Fruit fly (Drosophila melanogaster) whole organism, embryonic: ENCODE results near the gene Hmt4-20.

Experiments
- Adf1 ChIP-seq: fragments of 200-800 bp; sonication (Bioruptor generic); IDR thresholded peaks from 2 replicates; pipeline ENCODE4 v1.3.6; 2022; ENCODE audit warnings: missing biosample characterization, missing genetic modification characterization
- Awh ChIP-seq: fragments of 200-800 bp; sonication (Bioruptor generic); IDR thresholded peaks from 2 replicates; pipeline ENCODE4, ENCODE4 v1.3.6; 2022; ENCODE audit warnings: missing biosample characterization, missing genetic modification characterization
- CG10274 ChIP-seq: fragments of 200-800 bp; sonication (Bioruptor generic); optimal IDR thresholded peaks from 3 replicates; lab custom pipeline; 2017; ENCODE audit warnings: missing biosample characterization, mild to moderate bottlenecking, missing genetic modification characterization
- CG10462 ChIP-seq: fragments of 200-800 bp; sonication (Bioruptor generic); optimal IDR thresholded peaks from 2 replicates; lab custom pipeline; 2016; ENCODE audit warnings: missing biosample characterization, missing genetic modification characterization
- CG12104 ChIP-seq: fragments of 200-800 bp; sonication (Bioruptor generic); optimal IDR thresholded peaks from 3 replicates; lab custom pipeline; 2016; ENCODE audit warnings: missing biosample characterization, missing genetic modification characterization
- CG12155 ChIP-seq: fragments of 200-800 bp; sonication (Bioruptor generic); optimal IDR thresholded peaks from 3 replicates; lab custom pipeline; 2016; ENCODE audit warnings: missing biosample characterization, missing genetic modification characterization
- CG13287 ChIP-seq: fragments of 200-800 bp; sonication (Bioruptor generic); IDR thresholded peaks from 2 replicates; pipeline ENCODE4 v1.3.6; 2022; ENCODE audit warnings: missing biosample characterization, missing genetic modification characterization; ENCODE audit not compliant: partially characterized antibody
- CG13296 ChIP-seq: fragments of 200-800 bp; sonication (Bioruptor generic); optimal IDR thresholded peaks from 3 replicates; lab custom pipeline; 2018; ENCODE audit warnings: missing biosample characterization, mild to moderate bottlenecking, missing genetic modification characterization
- CG14710 ChIP-seq: fragments of 200-800 bp; sonication (Bioruptor generic); optimal IDR thresholded peaks from 3 replicates; lab custom pipeline; 2019; ENCODE audit warnings: missing biosample characterization, mild to moderate bottlenecking, missing genetic modification characterization, moderate library complexity
- CG15514 ChIP-seq: fragments of 200-800 bp; sonication (Bioruptor generic); optimal IDR thresholded peaks from 3 replicates; lab custom pipeline; 2017; ENCODE audit warnings: missing biosample characterization, missing genetic modification characterization, mild to moderate bottlenecking, moderate library complexity, missing genetic modification reagents
- CG1647 ChIP-seq: fragments of 200-800 bp; sonication (Bioruptor generic); optimal IDR thresholded peaks from 3 replicates; lab custom pipeline; 2016; ENCODE audit warnings: missing biosample characterization, missing genetic modification characterization
- CG16863 ChIP-seq: fragments of 200-800 bp; sonication (Bioruptor generic); optimal IDR thresholded peaks from 3 replicates; lab custom pipeline; 2016; ENCODE audit warnings: missing biosample characterization, missing genetic modification characterization
- CG17328 ChIP-seq: fragments of 200-800 bp; sonication (Bioruptor generic); IDR thresholded peaks from 2 replicates; pipeline ENCODE4 v1.3.6; 2022; ENCODE audit warnings: missing biosample characterization, missing genetic modification characterization
- CG32772 ChIP-seq: fragments of 200-800 bp; sonication (Bioruptor generic); IDR thresholded peaks from 2 replicates; pipeline ENCODE4 v1.3.6; 2022; ENCODE audit warnings: missing biosample characterization, missing genetic modification characterization
- CG3281 ChIP-seq: fragments of 200-800 bp; sonication (Bioruptor generic); optimal IDR thresholded peaks from 3 replicates; lab custom pipeline; 2017; ENCODE audit warnings: missing biosample characterization, mild to moderate bottlenecking, missing genetic modification characterization
- CG34376 ChIP-seq: fragments of 200-800 bp; sonication (Bioruptor generic); optimal IDR thresholded peaks from 2 replicates; lab custom pipeline; 2018; ENCODE audit warnings: missing biosample characterization, mild to moderate bottlenecking, missing genetic modification characterization
- CG34422 ChIP-seq: fragments of 200-800 bp; sonication (Bioruptor generic); IDR thresholded peaks from 3 replicates; pipeline ENCODE4 v1.3.6; 2022; ENCODE audit warnings: missing biosample characterization, missing genetic modification characterization
- CG4424 ChIP-seq: fragments of 200-800 bp; sonication (Bioruptor generic); optimal IDR thresholded peaks from 3 replicates; lab custom pipeline; 2016; ENCODE audit warnings: missing biosample characterization, missing genetic modification characterization
- CG7372 ChIP-seq: fragments of 200-800 bp; sonication (Bioruptor generic); IDR thresholded peaks from 2 replicates; pipeline ENCODE4 v1.3.6; 2022; ENCODE audit warnings: missing biosample characterization, missing genetic modification characterization
- CTCF ChIP-seq: fragments of 200-800 bp; sonication (Bioruptor generic); optimal IDR thresholded peaks from 2 replicates; lab custom pipeline; 2017; ENCODE audit warnings: missing biosample characterization, mild to moderate bottlenecking, missing genetic modification characterization, moderate library complexity
- D19B ChIP-seq: fragments of 200-800 bp; sonication (Bioruptor generic); optimal IDR thresholded peaks from 2 replicates; lab custom pipeline; 2017; ENCODE audit warnings: missing biosample characterization, mild to moderate bottlenecking, missing genetic modification characterization
- Dad ChIP-seq: fragments of 200-800 bp; sonication (Bioruptor generic); optimal IDR thresholded peaks from 3 replicates; lab custom pipeline; 2016; ENCODE audit warnings: missing biosample characterization, missing genetic modification characterization
- Doc2 ChIP-seq: fragments of 200-800 bp; sonication (Bioruptor generic); IDR thresholded peaks from 2 replicates; pipeline ENCODE4 v1.3.6; 2022; ENCODE audit warnings: missing biosample characterization, missing genetic modification characterization
- Gug ChIP-seq: fragments of 200-800 bp; sonication (Bioruptor generic); IDR thresholded peaks from 4 replicates; pipeline ENCODE4 v1.3.6; 2022; ENCODE audit warnings: missing biosample characterization, missing genetic modification characterization
- H2.0 ChIP-seq: fragments of 200-800 bp; sonication (Bioruptor generic); IDR thresholded peaks from 2 replicates; pipeline ENCODE4 v1.3.6; 2022; ENCODE audit warnings: missing biosample characterization, missing genetic modification characterization
- HHEX ChIP-seq: fragments of 200-800 bp; sonication (Bioruptor generic); optimal IDR thresholded peaks from 3 replicates; lab custom pipeline; 2017; ENCODE audit warnings: missing biosample characterization, mild to moderate bottlenecking, missing genetic modification characterization, missing genetic modification reagents
- HLH3B ChIP-seq: fragments of 200-800 bp; sonication (Bioruptor generic); IDR thresholded peaks from 2 replicates; pipeline ENCODE4 v1.3.6; 2022; ENCODE audit warnings: missing biosample characterization, missing genetic modification characterization
- Lhr ChIP-seq: fragments of 200-800 bp; sonication (Bioruptor generic); optimal IDR thresholded peaks from 3 replicates; lab custom pipeline; 2017; ENCODE audit warnings: mild to moderate bottlenecking, missing biosample characterization, missing genetic modification reagents, missing genetic modification characterization
- Mad ChIP-seq: fragments of 200-800 bp; sonication (Bioruptor generic); optimal IDR thresholded peaks from 2 replicates; lab custom pipeline; 2016; ENCODE audit warnings: missing biosample characterization, missing genetic modification characterization
- Max ChIP-seq: fragments of 200-800 bp; sonication (Bioruptor generic); optimal IDR thresholded peaks from 2 replicates; lab custom pipeline; 2016; ENCODE audit warnings: missing biosample characterization, mild to moderate bottlenecking, missing genetic modification characterization
- Spps ChIP-seq: fragments of 200-800 bp; sonication (Bioruptor generic); optimal IDR thresholded peaks from 2 replicates; lab custom pipeline; 2018; ENCODE audit warnings: missing biosample characterization, mild to moderate bottlenecking, missing genetic modification characterization
- Sry-δ ChIP-seq: fragments of 200-800 bp; sonication (Bioruptor generic); optimal IDR thresholded peaks from 2 replicates; lab custom pipeline; 2016; ENCODE audit warnings: missing biosample characterization, missing genetic modification characterization
- ab ChIP-seq: fragments of 200-800 bp; sonication (Bioruptor generic); optimal IDR thresholded peaks from 2 replicates; lab custom pipeline; 2016; ENCODE audit warnings: missing biosample characterization, missing genetic modification characterization
- abd-A ChIP-seq: fragments of 200-800 bp; sonication (Bioruptor generic); optimal IDR thresholded peaks from 3 replicates; lab custom pipeline; 2019; ENCODE audit warnings: missing biosample characterization, mild to moderate bottlenecking, missing genetic modification characterization, moderate library complexity
- ash1 ChIP-seq: fragments of 200-800 bp; sonication (Bioruptor generic); optimal IDR thresholded peaks from 2 replicates; lab custom pipeline; 2018; ENCODE audit warnings: missing biosample characterization, mild to moderate bottlenecking, missing genetic modification characterization
- bbx ChIP-seq: fragments of 200-800 bp; sonication (Bioruptor generic); IDR thresholded peaks from 2 replicates; pipeline ENCODE4 v1.3.6; 2022; ENCODE audit warnings: missing biosample characterization, missing genetic modification characterization; ENCODE audit not compliant: partially characterized antibody
- chn ChIP-seq: fragments of 200-800 bp; sonication (Bioruptor generic); optimal IDR thresholded peaks from 2 replicates; lab custom pipeline; 2016; ENCODE audit warnings: missing biosample characterization, missing genetic modification characterization
- da ChIP-seq: fragments of 200-800 bp; sonication (Bioruptor generic); optimal IDR thresholded peaks from 2 replicates; lab custom pipeline; 2016; ENCODE audit warnings: missing biosample characterization, missing genetic modification characterization
- danr ChIP-seq: fragments of 200-800 bp; sonication (Bioruptor generic); IDR thresholded peaks from 2 replicates; pipeline ENCODE4 v1.3.6; 2022; ENCODE audit warnings: missing biosample characterization, missing genetic modification characterization
- dm ChIP-seq: fragments of 200-800 bp; sonication (Bioruptor generic); optimal IDR thresholded peaks from 3 replicates; lab custom pipeline; 2016; ENCODE audit warnings: missing biosample characterization, missing genetic modification characterization
- dmrt11E ChIP-seq: fragments of 200-800 bp; sonication (Bioruptor generic); optimal IDR thresholded peaks from 3 replicates; lab custom pipeline; 2018; ENCODE audit warnings: missing biosample characterization, mild to moderate bottlenecking, missing genetic modification characterization, moderate library complexity
- dysf ChIP-seq: fragments of 200-800 bp; sonication (Bioruptor generic); IDR thresholded peaks from 3 replicates; pipeline ENCODE4 v1.3.6; 2022; ENCODE audit warnings: missing biosample characterization, missing genetic modification characterization
- ewg ChIP-seq: fragments of 200-800 bp; sonication (Bioruptor generic); optimal IDR thresholded peaks from 3 replicates; lab custom pipeline; 2017; ENCODE audit warnings: mild to moderate bottlenecking, missing biosample characterization, missing genetic modification reagents, missing genetic modification characterization
- gce ChIP-seq: fragments of 200-800 bp; sonication (Bioruptor generic); IDR thresholded peaks from 3 replicates; pipeline ENCODE4 v1.3.6; 2022; ENCODE audit warnings: missing biosample characterization, missing genetic modification characterization
- ind ChIP-seq: fragments of 200-800 bp; sonication (Bioruptor generic); optimal IDR thresholded peaks from 3 replicates; lab custom pipeline; 2016; ENCODE audit warnings: missing biosample characterization, missing genetic modification characterization
- mam ChIP-seq: fragments of 200-800 bp; sonication (Bioruptor generic); optimal IDR thresholded peaks from 3 replicates; lab custom pipeline; 2016; ENCODE audit warnings: missing biosample characterization, missing genetic modification characterization
- nmo ChIP-seq: fragments of 200-800 bp; sonication (Bioruptor generic); optimal IDR thresholded peaks from 2 replicates; lab custom pipeline; 2018; ENCODE audit warnings: missing biosample characterization, mild to moderate bottlenecking, missing genetic modification characterization, moderate library complexity
- odd ChIP-seq: fragments of 200-800 bp; sonication (Bioruptor generic); optimal IDR thresholded peaks from 2 replicates; lab custom pipeline; 2017; ENCODE audit warnings: missing biosample characterization, mild to moderate bottlenecking, missing genetic modification characterization
- pita ChIP-seq: fragments of 200-800 bp; sonication (Bioruptor generic); optimal IDR thresholded peaks from 2 replicates; lab custom pipeline; 2017; ENCODE audit warnings: missing biosample characterization, mild to moderate bottlenecking, missing genetic modification characterization
- psq ChIP-seq: fragments of 200-800 bp; sonication (Bioruptor generic); optimal IDR thresholded peaks from 2 replicates; lab custom pipeline; 2017; ENCODE audit warnings: missing biosample characterization, missing genetic modification characterization
- tx ChIP-seq: fragments of 200-800 bp; sonication (Bioruptor generic); optimal IDR thresholded peaks from 2 replicates; lab custom pipeline; 2016; ENCODE audit warnings: missing biosample characterization, missing genetic modification characterization
- vfl ChIP-seq: fragments of 200-800 bp; sonication (Bioruptor generic); optimal IDR thresholded peaks from 2 replicates; lab custom pipeline; 2016; ENCODE audit warnings: missing biosample characterization, missing genetic modification characterization
- vnd ChIP-seq: fragments of 200-800 bp; sonication (Bioruptor generic); IDR thresholded peaks from 3 replicates; pipeline ENCODE4 v1.3.6; 2022; ENCODE audit warnings: missing biosample characterization, missing genetic modification characterization; ENCODE audit not compliant: partially characterized antibody

Hmt4-20 gene

dm6 chrX:658021-658420 lies 2.2 kb upstream of the Hmt4-20 start (continued):
- TF ChIP-seq Awh (GFP tag; lab: Robert Waterston, UW) (no peak), CG13296 (GFP tag; lab: Kevin White, UChicago) (no peak), CTCF (peak; percentile 67), CG14710 (no peak), CG32772 (GFP tag; lab: Robert Waterston, UW) (no peak), abd-A (tag; lab: Kevin White, UChicago) (no peak), ash1 (GFP tag; lab: Kevin White, UChicago) (no peak), CG10462 (GFP tag; lab: Kevin White, UChicago) (no peak), CG1647 (GFP tag; lab: Kevin White, UChicago) (no peak), bbx (GFP tag; lab: Robert Waterston, UW) (0 out of 2 replicates have a peak, but pooled peaks have one; percentile 12), danr (no peak), nmo (GFP tag; lab: Kevin White, UChicago) (no peak), HHEX (GFP tag; lab: Kevin White, UChicago) (no peak), CG4424 (GFP tag; lab: Kevin White, UChicago) (no peak), Adf1 (no peak), dysf (GFP tag; lab: Robert Waterston, UW) (no peak), HLH3B (GFP tag; lab: Robert Waterston, UW) (no peak), CG3281 (peak; percentile 6), CG15514 (GFP tag; lab: Kevin White, UChicago) (peak; percentile 86), CG34376 (no peak), vfl (no peak), CG17328 (no peak), Gug (GFP tag; lab: Robert Waterston, UW) (no peak), da (GFP tag; lab: Kevin White, UChicago) (no peak), Mad (GFP tag; lab: Kevin White, UChicago) (no peak), Max (GFP tag; lab: Kevin White, UChicago) (no peak), CG16863 (no peak), pita (GFP tag; lab: Kevin White, UChicago) (peak; percentile 48), mam (GFP tag; lab: Kevin White, UChicago) (no peak), ind (GFP tag; lab: Kevin White, UChicago) (no peak), vnd (GFP tag; lab: Robert Waterston, UW) (no peak), CG13287 (GFP tag; lab: Robert Waterston, UW) (peak; percentile 23; the same call in 1 of the 2 replicates), psq (GFP tag; lab: Kevin White, UChicago) (no peak), CG7372 (GFP tag; lab: Robert Waterston, UW) (no peak), Doc2 (no peak), H2.0 (GFP tag; lab: Robert Waterston, UW) (no peak), ewg (GFP tag; lab: Kevin White, UChicago) (no peak), gce (GFP tag; lab: Robert Waterston, UW) (no peak), CG10274 (GFP tag; lab: Kevin White, UChicago) (no peak), tx (no peak), Spps (tag; lab: Kevin White, UChicago) (no peak), ab (no peak), Dad (no peak), dm (GFP tag; lab: Kevin White, UChicago) (no peak), CG12155 (no peak), odd (GFP tag; lab: Kevin White, UChicago) (no peak), Lhr (GFP tag; lab: Kevin White, UChicago) (peak; percentile 45), dmrt11E (tag; lab: Kevin White, UChicago) (no peak), chn (GFP tag; lab: Kevin White, UChicago) (no peak), CG34422 (no peak), Sry-δ (GFP tag; lab: Kevin White, UChicago) (no peak), CG12104 (no peak), D19B (GFP tag; lab: Kevin White, UChicago) (no peak)
